Worm (Caenorhabditis elegans) whole organism, L4/young adult: Measurements from ENCODE around the gene mans-3.

Experiments used
- W03F9.2 ChIP-seq: fragments of 150-350 bp; optimal IDR thresholded peaks from 2 replicates; lab custom pipeline; 2014; ENCODE audit warnings: missing biosample characterization, missing genetic modification characterization
- dao-5 ChIP-seq: sonication (generic microtip); optimal IDR thresholded peaks from 2 replicates; lab custom pipeline; 2016; ENCODE audit warnings: missing genotype, missing genetic modification characterization, moderate library complexity, missing compliant biosample characterization
- him-1 ChIP-seq: sonication (generic microtip); optimal IDR thresholded peaks from 2 replicates; lab custom pipeline; 2016; ENCODE audit warnings: missing genotype, missing genetic modification reagents, missing genetic modification characterization, missing compliant biosample characterization

DNA sequence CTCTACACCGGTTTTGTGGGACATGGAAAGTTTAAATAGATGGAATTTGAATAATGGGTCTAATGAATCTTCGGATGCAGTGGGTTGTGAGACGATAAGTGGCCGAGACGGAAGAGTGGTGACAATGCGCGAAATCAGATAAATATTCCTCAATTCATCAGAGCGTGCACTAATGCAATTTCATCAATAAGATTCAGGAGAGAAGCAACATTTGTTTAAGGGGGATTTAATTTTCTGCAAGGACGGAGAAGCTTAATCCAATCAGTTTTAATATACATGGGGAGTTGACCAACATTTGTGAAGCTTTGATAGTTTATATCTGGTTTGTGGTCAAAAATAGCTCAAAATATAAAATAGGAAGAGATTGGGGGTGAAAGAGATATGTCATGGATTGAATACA lies 35.7 kb upstream of the mans-3 start:
- TF ChIP-seq dao-5 (tag; lab: Kevin White, UChicago) (no peak), W03F9.2 (tag; lab: Kevin White, UChicago) (no peak), him-1 (no peak)
